Worm (Caenorhabditis elegans): Measurements from ENCODE around the gene sdz-33.

DNA sequence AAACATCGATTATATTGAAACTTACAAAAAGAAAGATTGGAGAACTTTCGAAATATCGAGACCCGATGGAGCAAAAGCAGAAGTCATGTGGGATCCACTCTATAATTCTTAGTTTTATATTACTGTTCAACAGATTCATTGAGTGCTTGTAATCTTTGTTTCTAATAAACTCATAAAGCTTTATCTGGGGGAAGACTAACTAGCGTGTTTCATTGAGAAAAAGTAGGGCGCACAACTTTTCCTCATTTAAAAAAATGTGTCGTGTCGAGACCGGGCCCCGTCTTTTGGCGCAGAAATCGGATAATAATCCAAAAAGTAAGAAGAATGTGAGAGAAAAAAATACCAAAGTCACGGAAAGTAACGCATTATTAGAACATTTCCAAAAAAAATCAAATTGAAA, 2.5 kb downstream of the sdz-33 start, which contains the start of gene faah-4:
- no peak for TF ChIP-seq sdz-12 (GFP tag; optimal IDR thresholded peaks at IDR 0.05)
- no peak for TF ChIP-seq ZK337.2 (GFP tag; IDR thresholded peaks at IDR 0.05)
- no peak for TF ChIP-seq unc-130 (GFP tag; optimal IDR thresholded peaks at IDR 0.05)
- TF ChIP-seq unc-62 (GFP tag; optimal IDR thresholded peaks at IDR 0.05 in 1 of 2) = peak in 1 of 2 experiments; percentile 13
- no peak for TF ChIP-seq unc-62 (tag; optimal IDR thresholded peaks at IDR 0.05)
- no peak for TF ChIP-seq ces-1 (GFP tag; optimal IDR thresholded peaks at IDR 0.05)
- no peak for TF ChIP-seq nhr-28 (tag; optimal IDR thresholded peaks at IDR 0.05)
- TF ChIP-seq lin-39 (tag; optimal IDR thresholded peaks at IDR 0.05) = no peak
- TF ChIP-seq nhr-76 (tag; optimal IDR thresholded peaks at IDR 0.05) = no peak
- no peak for TF ChIP-seq daf-16 (GFP tag; optimal IDR thresholded peaks at IDR 0.05)
- no peak for TF ChIP-seq daf-16 (tag; optimal IDR thresholded peaks at IDR 0.05)
- TF ChIP-seq lsy-2 (tag; optimal IDR thresholded peaks at IDR 0.05) = no peak
- TF ChIP-seq R02D3.7 (tag; optimal IDR thresholded peaks at IDR 0.05) = no peak
- no peak for TF ChIP-seq zag-1 (tag; optimal IDR thresholded peaks at IDR 0.05)

Measured in whole organism, L4 larva.